Worm (Caenorhabditis elegans): ENCODE results near the gene ets-7.

DNA sequence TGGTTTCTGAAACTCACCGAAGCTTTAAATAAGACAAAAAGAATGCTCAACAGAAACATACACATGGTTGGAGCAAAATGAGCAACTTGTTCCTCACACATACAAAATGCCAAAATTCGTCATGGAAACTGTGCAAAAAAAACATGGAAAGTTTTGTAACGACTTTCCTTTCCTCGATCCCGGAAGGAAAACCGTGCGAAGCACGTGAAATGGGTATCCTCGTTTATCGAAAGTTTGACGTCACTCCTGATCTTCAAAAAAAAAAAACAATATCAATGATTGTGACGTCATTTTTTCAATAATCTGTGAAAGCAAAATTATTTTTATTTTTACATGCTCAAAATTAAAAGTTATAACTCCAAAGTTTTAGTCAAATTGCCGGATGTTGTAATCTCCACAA, 11.7 kb upstream of the ets-7 start, which contains the start of gene clec-212:
- TF ChIP-seq him-1 (tag; optimal IDR thresholded peaks at IDR 0.05) (no peak), W03F9.2 (tag; optimal IDR thresholded peaks at IDR 0.05) (no peak)

Measured in whole organism, L4/young adult.